Fruit fly (Drosophila melanogaster): ENCODE measurements around the gene Frq2.

DNA sequence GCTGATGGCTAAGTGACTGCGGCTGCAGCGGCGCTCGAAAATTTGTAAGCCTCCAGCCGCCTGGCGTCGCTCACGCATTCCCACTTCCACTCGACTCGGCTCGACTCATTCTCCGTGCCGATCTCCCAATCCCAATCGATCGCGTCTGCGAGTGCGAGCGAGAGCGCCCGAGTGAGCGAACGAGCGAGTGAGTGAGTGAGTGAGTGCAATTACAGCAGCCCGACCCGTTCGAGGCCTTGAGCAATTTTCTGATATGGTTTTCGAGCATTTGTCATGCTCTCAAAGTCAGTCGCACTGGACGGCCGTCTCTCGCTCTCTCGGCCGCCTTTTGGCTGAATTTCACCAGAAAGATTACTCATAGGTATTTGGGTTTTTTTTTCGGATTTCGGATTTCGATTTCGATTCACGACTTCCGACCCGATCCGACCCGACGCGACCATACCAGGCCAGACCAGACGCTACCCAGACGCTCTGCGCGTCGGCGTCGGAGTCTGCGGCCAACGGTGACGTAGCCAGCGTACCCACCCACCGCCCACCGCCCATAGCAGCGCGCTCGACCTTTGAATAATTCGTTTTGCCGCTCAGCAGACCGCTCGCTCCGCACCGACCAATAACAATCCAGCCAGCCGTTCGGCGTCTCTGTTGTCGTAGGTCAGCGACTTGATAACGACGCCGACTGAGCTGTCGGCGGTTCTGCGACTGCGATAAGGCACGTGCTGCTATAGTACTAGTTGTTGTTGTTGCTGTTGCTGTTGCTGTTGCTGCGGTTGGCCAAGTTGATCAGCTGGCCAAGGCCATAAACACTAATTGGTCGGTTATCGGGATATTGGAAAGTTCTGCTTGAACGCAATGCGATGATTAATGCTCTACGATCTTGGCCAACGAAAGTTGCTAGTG is 66.2 kb downstream of the Frq2 start:
- no peak for TF ChIP-seq pan (optimal IDR thresholded peaks at IDR 0.05)
- no peak for TF ChIP-seq usp (GFP tag; optimal IDR thresholded peaks at IDR 0.05)
- no peak for TF ChIP-seq psq (optimal IDR thresholded peaks at IDR 0.05)

All from whole organism.